Worm (Caenorhabditis elegans): Measurements from ENCODE around the gene txt-2.

The txt-2 gene

DNA sequence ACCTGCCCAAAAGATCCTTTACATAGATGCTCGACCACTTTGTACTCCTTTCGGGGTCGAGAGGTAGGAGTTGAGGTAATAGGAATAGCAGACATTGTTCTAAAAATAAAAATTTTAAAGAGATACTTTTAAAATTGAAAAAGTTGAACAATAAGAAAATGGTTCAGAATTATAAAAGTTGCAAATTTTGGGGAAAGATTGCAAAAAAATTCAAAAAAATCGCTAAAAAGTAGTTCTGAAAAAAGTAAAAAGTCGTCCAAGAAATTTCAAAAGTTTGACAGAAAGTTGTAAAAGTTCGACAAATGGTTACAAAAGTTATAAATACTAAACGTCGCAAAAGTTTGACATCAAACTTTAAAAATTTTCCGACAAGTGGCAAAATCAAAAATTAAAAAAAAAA is 2.2 kb downstream of the txt-2 start, which contains the start of gene R02C2.1:
Gene R02C2.1, minus strand, starts transcription at position 101 of the 400 bp plus-strand sequence.
- no peak for TF ChIP-seq nhr-237 (tag; optimal IDR thresholded peaks at IDR 0.05)
- TF ChIP-seq nhr-12 (tag; optimal IDR thresholded peaks at IDR 0.05) = no peak
- no peak for TF ChIP-seq drap-1 (GFP tag; optimal IDR thresholded peaks at IDR 0.05)
- no peak for TF ChIP-seq snpc-4 (tag; optimal IDR thresholded peaks at IDR 0.05)
- TF ChIP-seq bed-3 (GFP tag; optimal IDR thresholded peaks at IDR 0.05) = no peak
- TF ChIP-seq nhr-28 (tag; optimal IDR thresholded peaks at IDR 0.05) = no peak
- no peak for TF ChIP-seq ceh-39 (tag; optimal IDR thresholded peaks at IDR 0.05)
- no peak for TF ChIP-seq mls-2 (tag; optimal IDR thresholded peaks at IDR 0.05)
- TF ChIP-seq pha-4 (tag; optimal IDR thresholded peaks at IDR 0.05) = no peak
- TF ChIP-seq ztf-11 (tag; optimal IDR thresholded peaks at IDR 0.05) = no peak
- TF ChIP-seq nhr-2 (tag; optimal IDR thresholded peaks at IDR 0.05) = no peak
- TF ChIP-seq lsy-2 (tag; optimal IDR thresholded peaks at IDR 0.05) = no peak
- TF ChIP-seq ham-2 (GFP tag; optimal IDR thresholded peaks at IDR 0.05) = no peak
- TF ChIP-seq ces-1 (GFP tag; optimal IDR thresholded peaks at IDR 0.05) = no peak
- no peak for TF ChIP-seq nhr-76 (tag; optimal IDR thresholded peaks at IDR 0.05)
- TF ChIP-seq M03D4.4 (tag; optimal IDR thresholded peaks at IDR 0.05) = no peak
- TF ChIP-seq mep-1 (tag; optimal IDR thresholded peaks at IDR 0.05) = no peak

DNA sequence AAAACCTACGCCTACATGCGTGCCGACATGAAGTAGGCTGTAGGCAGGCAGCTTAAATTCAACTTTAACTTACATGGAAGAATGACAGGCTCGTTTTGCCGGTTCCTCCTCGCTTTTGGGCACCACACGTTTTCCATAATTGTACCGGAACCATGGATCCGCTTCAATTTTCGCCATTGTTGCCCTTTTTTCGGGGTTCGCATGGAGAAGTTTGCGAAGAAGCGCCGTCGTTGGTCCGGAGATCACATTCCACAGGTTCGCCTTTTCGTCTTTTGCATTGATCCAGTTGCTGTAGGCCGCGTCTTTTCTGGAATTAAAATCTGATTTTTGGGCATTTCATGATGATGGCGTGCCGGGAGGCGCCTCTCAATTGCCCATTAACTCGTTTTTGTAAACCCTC is 3.3 kb downstream of the txt-2 start:
- no peak for TF ChIP-seq flh-1 (GFP tag; optimal IDR thresholded peaks at IDR 0.05)
- TF ChIP-seq cnd-1 (tag; optimal IDR thresholded peaks at IDR 0.05) = no peak
- no peak for TF ChIP-seq pha-4 (tag; optimal IDR thresholded peaks at IDR 0.05)
- TF ChIP-seq lsy-2 (tag; optimal IDR thresholded peaks at IDR 0.05) = no peak
- no peak for TF ChIP-seq mab-5 (tag; optimal IDR thresholded peaks at IDR 0.05)
- TF ChIP-seq ztf-11 (tag; optimal IDR thresholded peaks at IDR 0.05) = no peak

DNA sequence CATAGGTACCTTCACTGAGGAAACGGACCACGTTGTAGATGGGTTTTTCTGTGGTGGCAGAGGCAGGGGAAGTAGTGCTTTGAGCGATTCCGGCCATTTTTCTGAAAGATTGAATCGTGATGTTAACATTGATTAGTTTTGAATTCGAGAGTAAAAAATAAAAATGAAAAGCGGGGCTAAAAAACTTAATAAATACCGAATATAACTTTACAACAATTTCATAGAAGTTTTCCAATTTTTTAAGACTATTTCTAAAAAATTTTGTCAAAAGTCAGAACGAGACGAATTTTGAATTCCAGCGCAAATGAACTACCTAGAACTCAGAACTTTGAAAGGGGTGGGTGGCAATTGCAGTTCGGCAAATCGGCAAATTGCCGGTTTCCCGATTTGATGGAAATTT is 5.7 kb downstream of the txt-2 start, which contains the start of gene kin-33:
Gene kin-33, minus strand, starts transcription at position 101 of the 400 bp plus-strand sequence.
- TF ChIP-seq nhr-2 (tag; optimal IDR thresholded peaks at IDR 0.05) (no peak), flh-1 (GFP tag; optimal IDR thresholded peaks at IDR 0.05) (no peak), bed-3 (GFP tag; optimal IDR thresholded peaks at IDR 0.05) (no peak), elt-1 (tag; optimal IDR thresholded peaks at IDR 0.05; ENCODE audit: borderline replicate concordance, insufficient read depth) (no peak), ham-2 (GFP tag; optimal IDR thresholded peaks at IDR 0.05) (no peak)

DNA sequence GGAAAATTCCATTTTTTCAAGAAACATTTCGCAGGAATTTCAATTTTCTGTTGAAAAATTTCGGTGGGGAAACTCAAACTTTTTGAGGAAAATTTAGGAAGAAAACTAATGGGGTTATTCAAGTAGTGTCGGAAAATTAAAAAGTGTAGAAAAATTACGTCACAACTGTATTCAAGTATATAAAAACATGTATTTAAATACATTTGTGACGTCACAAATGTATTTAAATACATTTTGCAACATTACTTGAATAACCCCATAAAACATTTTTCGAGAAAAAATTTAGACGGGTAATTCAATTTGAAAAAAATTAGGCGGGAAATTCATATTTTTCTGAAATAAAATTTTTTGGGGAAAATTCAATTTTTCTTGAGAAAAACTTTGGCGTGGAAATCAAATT is 18.3 kb downstream of the txt-2 start:
- peak; percentile 91 for TF ChIP-seq zip-8 (tag; optimal IDR thresholded peaks at IDR 0.05)

DNA sequence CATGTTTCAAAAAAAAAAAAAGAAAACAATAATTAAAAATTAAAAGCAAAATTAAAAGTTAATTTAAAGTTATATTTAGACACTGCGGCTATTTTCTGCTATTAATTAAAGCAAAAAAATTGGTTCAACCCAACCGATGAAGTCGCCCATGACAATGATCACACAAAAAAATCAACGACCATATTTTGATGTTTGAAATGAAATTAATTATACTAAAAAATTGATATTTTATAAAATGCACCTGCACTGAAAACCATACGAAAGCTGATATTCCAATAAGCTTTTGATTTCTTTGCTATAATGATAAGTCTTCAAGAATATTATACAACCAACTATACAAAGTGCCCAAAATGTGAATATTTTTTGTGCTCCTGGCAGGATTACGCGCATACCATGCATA is 20.7 kb downstream of the txt-2 start, which contains the start of gene srh-80:
Gene srh-80, plus strand, starts transcription at position 301 of the 400 bp plus-strand sequence.
- TF ChIP-seq unc-62 (GFP tag; optimal IDR thresholded peaks at IDR 0.05) (no peak), ces-1 (GFP tag; optimal IDR thresholded peaks at IDR 0.05) (no peak), ztf-11 (tag; optimal IDR thresholded peaks at IDR 0.05) (no peak), hlh-1 (tag; optimal IDR thresholded peaks at IDR 0.05) (no peak), flh-1 (GFP tag; optimal IDR thresholded peaks at IDR 0.05) (no peak), pha-4 (tag; optimal IDR thresholded peaks at IDR 0.05) (no peak), ceh-43 (GFP tag; optimal IDR thresholded peaks at IDR 0.05) (no peak), mab-5 (tag; optimal IDR thresholded peaks at IDR 0.05) (no peak), bed-3 (GFP tag; optimal IDR thresholded peaks at IDR 0.05) (no peak), mls-2 (tag; optimal IDR thresholded peaks at IDR 0.05) (no peak)

DNA sequence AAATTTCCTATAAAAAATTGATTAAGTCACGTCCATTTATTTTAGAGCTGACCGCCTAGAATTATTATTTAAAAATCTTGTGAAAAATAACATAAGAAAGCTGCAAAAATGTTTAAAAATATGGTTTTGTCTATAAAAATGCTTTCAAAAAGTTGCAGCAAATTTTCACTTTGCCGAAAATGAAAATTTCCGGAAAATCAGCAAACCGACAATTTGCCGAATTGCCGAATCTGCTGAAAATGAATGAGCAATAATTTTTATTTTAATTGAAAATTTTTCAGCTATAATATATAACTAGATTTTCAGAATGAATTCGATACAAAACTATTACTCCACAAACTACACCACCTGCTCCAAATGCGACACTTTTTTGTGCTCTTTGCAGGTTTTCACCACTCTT is 23.5 kb downstream of the txt-2 start, which contains the start of gene srh-78:
Gene srh-78, plus strand, starts transcription at position 301 of the 400 bp plus-strand sequence.
- TF ChIP-seq sptf-1 (tag; optimal IDR thresholded peaks at IDR 0.05) (no peak), unc-39 (tag; optimal IDR thresholded peaks at IDR 0.05) (no peak), nhr-2 (tag; optimal IDR thresholded peaks at IDR 0.05) (no peak), ceh-43 (GFP tag; optimal IDR thresholded peaks at IDR 0.05) (no peak), sem-2 (GFP tag; optimal IDR thresholded peaks at IDR 0.05) (no peak), nhr-12 (tag; optimal IDR thresholded peaks at IDR 0.05) (no peak), unc-120 (tag; optimal IDR thresholded peaks at IDR 0.05; ENCODE audit: poor library complexity, severe bottlenecking) (no peak), nhr-237 (tag; optimal IDR thresholded peaks at IDR 0.05) (no peak)

Data from whole organism, mixed stage, embryonic.